Fruit fly (Drosophila melanogaster) whole organism: Measurements from ENCODE around the gene CG9992.

Experiments used
- CG8478 ChIP-seq: fragments of >200 bp; optimal IDR thresholded peaks from 2 replicates; lab custom pipeline; 2018; ENCODE audit warnings: inconsistent platforms
- Dll ChIP-seq: fragments of >200 bp; optimal IDR thresholded peaks from 2 replicates; lab custom pipeline; 2017
- pan ChIP-seq: fragments of >200 bp; optimal IDR thresholded peaks from 2 replicates; lab custom pipeline; 2017
- psq ChIP-seq: fragments of >200 bp; optimal IDR thresholded peaks from 2 replicates; lab custom pipeline; 2017
- usp ChIP-seq: fragments of >200 bp; optimal IDR thresholded peaks from 2 replicates; lab custom pipeline; 2017; ENCODE audit warnings: missing biosample characterization, missing genetic modification characterization, mixed read lengths

dm6 chrX:16420878-16421277, 36.2 kb upstream of the CG9992 start:
- TF ChIP-seq psq (lab: Kevin White, UChicago) (no peak), usp (GFP tag; lab: Kevin White, UChicago) (no peak), CG8478 (no peak), pan (lab: Kevin White, UChicago) (no peak), Dll (lab: Kevin White, UChicago) (no peak)
